Worm (Caenorhabditis elegans) whole organism, late embryonic: ENCODE data around the gene atg-18.

ENCODE experiments used
- C08G9.2 ChIP-seq: sonication (generic microtip); optimal IDR thresholded peaks from 2 replicates; lab custom pipeline; 2016; ENCODE audit warnings: mild to moderate bottlenecking, missing genetic modification characterization, moderate library complexity, missing compliant biosample characterization
- C38D4.7 ChIP-seq: fragments of 200-800 bp; sonication (Bioruptor generic); optimal IDR thresholded peaks from 2 replicates; lab custom pipeline; 2018; ENCODE audit warnings: mild to moderate bottlenecking, missing genetic modification characterization, moderate library complexity, missing compliant biosample characterization
- K09A11.1 ChIP-seq: sonication (generic microtip); optimal IDR thresholded peaks from 2 replicates; lab custom pipeline; 2017; ENCODE audit warnings: antibody characterized with exemption, mild to moderate bottlenecking, missing genetic modification characterization, missing compliant biosample characterization; ENCODE audit not compliant: insufficient read depth
- ama-1 ChIP-seq: fragments of 150-350 bp; optimal IDR thresholded peaks from 2 replicates; lab custom pipeline; 2014
- ceh-14 ChIP-seq: sonication (generic microtip); optimal IDR thresholded peaks from 2 replicates; lab custom pipeline; 2016; ENCODE audit warnings: missing genotype, missing genetic modification characterization, missing compliant biosample characterization
- ceh-18 ChIP-seq: sonication (generic microtip); optimal IDR thresholded peaks from 2 replicates; lab custom pipeline; 2016; ENCODE audit warnings: missing genetic modification characterization, missing compliant biosample characterization
- ceh-19 ChIP-seq: fragments of 200-800 bp; sonication (Bioruptor generic); optimal IDR thresholded peaks from 2 replicates; lab custom pipeline; 2018; ENCODE audit warnings: mild to moderate bottlenecking, missing genetic modification characterization, missing compliant biosample characterization
- ceh-24 ChIP-seq: sonication (generic microtip); optimal IDR thresholded peaks from 2 replicates; lab custom pipeline; 2016; ENCODE audit warnings: mild to moderate bottlenecking, missing genetic modification characterization, missing compliant biosample characterization
- ceh-30 ChIP-seq: fragments of 150-350 bp; optimal IDR thresholded peaks from 2 replicates; lab custom pipeline; 2014; ENCODE audit warnings: missing biosample characterization, missing genetic modification characterization
- ceh-31 ChIP-seq: sonication (generic microtip); optimal IDR thresholded peaks from 2 replicates; lab custom pipeline; 2016; ENCODE audit warnings: missing genetic modification characterization, missing compliant biosample characterization
- ceh-34 ChIP-seq: sonication (generic microtip); optimal IDR thresholded peaks from 2 replicates; lab custom pipeline; 2016; ENCODE audit warnings: mild to moderate bottlenecking, missing genetic modification characterization, missing compliant biosample characterization
- ceh-45 ChIP-seq: fragments of 200-800 bp; sonication (Bioruptor generic); IDR thresholded peaks from 2 replicates; pipeline ENCODE4 v1.3.6; 2022; ENCODE audit warnings: missing genetic modification reagents, missing genetic modification characterization, missing compliant biosample characterization
- ceh-6 ChIP-seq: fragments of 200-800 bp; sonication (Bioruptor generic); optimal IDR thresholded peaks from 2 replicates; lab custom pipeline; 2018; ENCODE audit warnings: mild to moderate bottlenecking, missing genetic modification characterization, missing compliant biosample characterization
- ceh-9 ChIP-seq: sonication (generic microtip); optimal IDR thresholded peaks from 2 replicates; lab custom pipeline; 2016; ENCODE audit warnings: mild to moderate bottlenecking, missing genetic modification characterization, inconsistent platforms, missing compliant biosample characterization
- dve-1 ChIP-seq: sonication (generic microtip); optimal IDR thresholded peaks from 2 replicates; lab custom pipeline; 2017; ENCODE audit warnings: antibody characterized with exemption, mild to moderate bottlenecking, missing genetic modification characterization, missing compliant biosample characterization
- ets-4 ChIP-seq: sonication (generic microtip); optimal IDR thresholded peaks from 2 replicates; lab custom pipeline; 2016; ENCODE audit warnings: missing genetic modification characterization, missing compliant biosample characterization
- fax-1 ChIP-seq: sonication (generic microtip); optimal IDR thresholded peaks from 2 replicates; lab custom pipeline; 2016; ENCODE audit warnings: missing genotype, missing genetic modification characterization, missing compliant biosample characterization
- fkh-10 ChIP-seq: fragments of 150-350 bp; optimal IDR thresholded peaks from 2 replicates; lab custom pipeline; 2014; ENCODE audit warnings: missing biosample characterization, missing genetic modification reagents, missing genetic modification characterization
- fkh-6 ChIP-seq: sonication (generic microtip); optimal IDR thresholded peaks from 2 replicates; lab custom pipeline; 2016; ENCODE audit warnings: missing genetic modification characterization, missing compliant biosample characterization
- gmeb-2 ChIP-seq: sonication (generic microtip); optimal IDR thresholded peaks from 2 replicates; lab custom pipeline; 2016; ENCODE audit warnings: missing genetic modification characterization, inconsistent platforms, missing compliant biosample characterization
- hlh-13 ChIP-seq: fragments of 200-800 bp; sonication (Bioruptor generic); optimal IDR thresholded peaks from 2 replicates; lab custom pipeline; 2018; ENCODE audit warnings: mild to moderate bottlenecking, missing genetic modification characterization, missing compliant biosample characterization
- hlh-30 ChIP-seq: sonication (generic microtip); optimal IDR thresholded peaks from 2 replicates; lab custom pipeline; 2017; ENCODE audit warnings: antibody characterized with exemption, missing genetic modification characterization, missing compliant biosample characterization; ENCODE audit not compliant: insufficient read depth
- hlh-6 ChIP-seq: sonication (generic microtip); optimal IDR thresholded peaks from 2 replicates; lab custom pipeline; 2016; ENCODE audit warnings: missing genotype, missing genetic modification characterization, missing compliant biosample characterization
- mec-3 ChIP-seq: sonication (generic microtip); optimal IDR thresholded peaks from 2 replicates; lab custom pipeline; 2016; ENCODE audit warnings: borderline replicate concordance, missing genetic modification characterization, missing compliant biosample characterization
- odd-2 ChIP-seq: sonication (generic microtip); optimal IDR thresholded peaks from 2 replicates; lab custom pipeline; 2017; ENCODE audit warnings: antibody characterized with exemption, mild to moderate bottlenecking, missing genetic modification characterization, missing compliant biosample characterization
- pat-9 ChIP-seq: fragments of 200-800 bp; sonication (Bioruptor generic); optimal IDR thresholded peaks from 2 replicates; lab custom pipeline; 2018; ENCODE audit warnings: mild to moderate bottlenecking, missing genetic modification characterization, moderate library complexity, missing compliant biosample characterization
- pax-1 ChIP-seq: fragments of 150-350 bp; optimal IDR thresholded peaks from 2 replicates; lab custom pipeline; 2014; ENCODE audit warnings: missing biosample characterization, missing genetic modification characterization
- pha-2 ChIP-seq: sonication (generic microtip); optimal IDR thresholded peaks from 2 replicates; lab custom pipeline; 2017; ENCODE audit warnings: mild to moderate bottlenecking, missing genetic modification characterization, missing compliant biosample characterization
- pha-4 ChIP-seq: fragments of 150-350 bp; optimal IDR thresholded peaks from 2 replicates; lab custom pipeline; 2018; ENCODE audit warnings: missing biosample characterization, missing genetic modification reagents, missing genetic modification characterization
- pros-1 ChIP-seq: fragments of 150-350 bp; optimal IDR thresholded peaks from 2 replicates; lab custom pipeline; 2014; ENCODE audit warnings: missing biosample characterization, missing genetic modification reagents, missing genetic modification characterization
- ref-2 ChIP-seq: sonication (generic microtip); optimal IDR thresholded peaks from 2 replicates; lab custom pipeline; 2016; ENCODE audit warnings: missing genetic modification characterization, missing compliant biosample characterization
- rnt-1 ChIP-seq: sonication (generic microtip); optimal IDR thresholded peaks from 2 replicates; lab custom pipeline; 2016; ENCODE audit warnings: missing genetic modification characterization, missing compliant biosample characterization
- sdc-2 ChIP-seq: sonication (generic microtip); optimal IDR thresholded peaks from 2 replicates; lab custom pipeline; 2016; ENCODE audit warnings: missing genotype, missing genetic modification characterization, missing compliant biosample characterization
- sox-2 ChIP-seq: fragments of 200-800 bp; sonication (Bioruptor generic); IDR thresholded peaks from 2 replicates; pipeline ENCODE4 v1.3.6; 2022; ENCODE audit warnings: missing genetic modification reagents, missing genetic modification characterization, missing compliant biosample characterization
- syd-9 ChIP-seq: sonication (generic microtip); optimal IDR thresholded peaks from 2 replicates; lab custom pipeline; 2016; ENCODE audit warnings: mild to moderate bottlenecking, missing genetic modification characterization, moderate library complexity, missing compliant biosample characterization
- unc-42 ChIP-seq: sonication (generic microtip); optimal IDR thresholded peaks from 2 replicates; lab custom pipeline; 2016; ENCODE audit warnings: missing genotype, missing genetic modification characterization, missing compliant biosample characterization
- unc-55 ChIP-seq: sonication (generic microtip); optimal IDR thresholded peaks from 2 replicates; lab custom pipeline; 2017; ENCODE audit warnings: missing biosample characterization, missing genetic modification reagents, missing genetic modification characterization
- unc-86 ChIP-seq: sonication (generic microtip); optimal IDR thresholded peaks from 2 replicates; lab custom pipeline; 2016; ENCODE audit warnings: missing genetic modification characterization, missing compliant biosample characterization
- zip-5 ChIP-seq: sonication (generic microtip); optimal IDR thresholded peaks from 2 replicates; lab custom pipeline; 2016; ENCODE audit warnings: missing genetic modification characterization, missing compliant biosample characterization

Gene atg-18

ce11 chrV:8671568-8672123 lies 40.5 kb upstream of the atg-18 start:
- TF ChIP-seq pha-2 (tag; lab: Kevin White, UChicago) (no peak), gmeb-2 (no peak), sox-2 (GFP tag; lab: Robert Waterston, UW) (no peak), sdc-2 (no peak), ceh-24 (tag; lab: Kevin White, UChicago) (no peak), unc-42 (tag; lab: Kevin White, UChicago) (no peak), ceh-45 (no peak), pros-1 (tag; lab: Kevin White, UChicago) (no peak), ceh-30 (tag; lab: Kevin White, UChicago) (no peak), hlh-6 (tag; lab: Kevin White, UChicago) (no peak), pat-9 (tag; lab: Kevin White, UChicago) (no peak), fkh-6 (tag; lab: Kevin White, UChicago) (no peak), C38D4.7 (no peak), pax-1 (tag; lab: Kevin White, UChicago) (no peak), ets-4 (tag; lab: Kevin White, UChicago) (no peak), ama-1 (no peak)

- no peak for TF ChIP-seq ceh-31 (tag; lab: Kevin White, UChicago)
- TF ChIP-seq fkh-6 (tag; lab: Kevin White, UChicago): no peak
- no peak for TF ChIP-seq ceh-19 (GFP tag; lab: Kevin White, UChicago)
- TF ChIP-seq ceh-14: no peak
- no peak for TF ChIP-seq C08G9.2 (tag; lab: Kevin White, UChicago)
- no peak for TF ChIP-seq ceh-45
- no peak for TF ChIP-seq gmeb-2
- TF ChIP-seq mec-3: no peak
- no peak for TF ChIP-seq hlh-13 (GFP tag; lab: Kevin White, UChicago)
- no peak for TF ChIP-seq hlh-6 (tag; lab: Kevin White, UChicago)
- no peak for TF ChIP-seq sdc-2
- TF ChIP-seq rnt-1 (tag; lab: Kevin White, UChicago): no peak
- no peak for TF ChIP-seq odd-2 (tag; lab: Kevin White, UChicago)
- no peak for TF ChIP-seq dve-1 (tag; lab: Kevin White, UChicago)
- no peak for TF ChIP-seq K09A11.1 (tag; lab: Kevin White, UChicago)
- TF ChIP-seq ceh-18 (tag; lab: Kevin White, UChicago): no peak
These were observed 39.6 kb upstream of the atg-18 start for ce11 chrV:8670759-8671158.

ce11 chrV:8668224-8668623 lies 37.1 kb upstream of the atg-18 start:
- no peak for TF ChIP-seq odd-2 (tag; lab: Kevin White, UChicago)
- no peak for TF ChIP-seq hlh-6 (tag; lab: Kevin White, UChicago)
- no peak for TF ChIP-seq hlh-30 (tag; lab: Kevin White, UChicago)
- no peak for TF ChIP-seq fkh-10
- no peak for TF ChIP-seq ceh-34 (tag; lab: Kevin White, UChicago)
- no peak for TF ChIP-seq fax-1 (tag; lab: Kevin White, UChicago)
- no peak for TF ChIP-seq ref-2 (tag; lab: Kevin White, UChicago)
- no peak for TF ChIP-seq ceh-6
- TF ChIP-seq unc-86: no peak
- TF ChIP-seq unc-55 (GFP tag; lab: Kevin White, UChicago): no peak
- TF ChIP-seq ceh-14: no peak
- no peak for TF ChIP-seq ceh-9 (tag; lab: Kevin White, UChicago)
- no peak for TF ChIP-seq C08G9.2 (tag; lab: Kevin White, UChicago)
- TF ChIP-seq zip-5 (tag; lab: Kevin White, UChicago): no peak
- no peak for TF ChIP-seq ceh-31 (tag; lab: Kevin White, UChicago)
- no peak for TF ChIP-seq syd-9 (tag; lab: Kevin White, UChicago)
- no peak for TF ChIP-seq ceh-19 (GFP tag; lab: Kevin White, UChicago)
- no peak for TF ChIP-seq pha-4
- no peak for TF ChIP-seq ceh-24 (tag; lab: Kevin White, UChicago)
- TF ChIP-seq ceh-18 (tag; lab: Kevin White, UChicago): no peak
